Worm (Caenorhabditis elegans): Measurements from ENCODE around the gene F26F2.5.

Gene F26F2.5

DNA sequence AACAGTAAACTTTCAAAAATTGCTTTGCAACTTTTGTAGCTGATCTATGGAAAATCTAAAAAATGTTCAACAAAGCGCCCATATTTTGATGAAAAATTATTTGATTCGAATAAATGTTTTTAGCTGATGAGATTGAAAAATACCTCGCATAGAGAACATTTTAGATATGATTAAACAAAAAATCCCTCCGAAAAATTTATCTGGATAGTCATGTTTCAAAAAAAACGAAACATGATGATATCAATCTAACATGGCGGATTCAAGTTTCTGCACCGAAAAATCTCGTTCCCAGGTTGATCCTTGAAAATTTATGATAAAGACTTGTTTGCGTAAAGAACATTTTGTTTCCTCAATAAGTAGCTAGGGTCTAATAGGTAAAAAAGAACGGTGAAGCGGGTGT is 35.2 kb downstream of the F26F2.5 start, which contains the start of gene ttr-12:
Gene ttr-12, minus strand, starts transcription at position 101 of the 400 bp plus-strand sequence.
- peak; percentile 7 for TF ChIP-seq nhr-43 (tag; optimal IDR thresholded peaks at IDR 0.05; ENCODE audit: poor library complexity, severe bottlenecking)
- no peak for TF ChIP-seq eor-1 (tag; optimal IDR thresholded peaks at IDR 0.05)

DNA sequence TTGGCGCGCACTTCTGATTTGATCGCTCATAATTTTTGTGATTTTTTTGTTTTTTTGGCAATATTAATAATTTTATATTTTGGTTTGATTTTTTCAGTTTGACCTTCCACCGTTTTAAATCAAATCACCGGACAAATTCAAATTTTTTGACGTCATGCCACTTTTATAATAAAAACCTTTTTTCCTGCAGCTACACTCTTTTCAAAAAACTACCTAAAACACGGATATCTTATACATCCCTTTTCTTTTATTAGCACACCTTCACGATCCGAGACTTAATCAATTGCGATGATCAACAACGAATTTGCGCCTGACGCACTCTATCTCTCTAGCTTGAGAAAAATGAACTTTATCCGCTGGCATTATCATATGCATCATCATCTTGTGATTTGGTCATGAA is 36.0 kb downstream of the F26F2.5 start, which contains the start of gene grd-2:
Gene grd-2, plus strand, starts transcription at position 301 of the 400 bp plus-strand sequence.
- TF ChIP-seq ceh-28 (tag; optimal IDR thresholded peaks at IDR 0.05) (no peak), nfya-1 (tag; optimal IDR thresholded peaks at IDR 0.05; ENCODE audit: insufficient read depth) (no peak), hmg-11 (tag; optimal IDR thresholded peaks at IDR 0.05) (no peak), nhr-12 (tag; optimal IDR thresholded peaks at IDR 0.05) (no peak), zag-1 (tag; optimal IDR thresholded peaks at IDR 0.05) (no peak), jun-1 (tag; optimal IDR thresholded peaks at IDR 0.05) (no peak), ama-1 (optimal IDR thresholded peaks at IDR 0.05) (no peak), nhr-25 (tag; optimal IDR thresholded peaks at IDR 0.05) (no peak), nhr-67 (tag; optimal IDR thresholded peaks at IDR 0.05) (no peak), mdl-1 (tag; optimal IDR thresholded peaks at IDR 0.05) (no peak), ZK546.5 (tag; optimal IDR thresholded peaks at IDR 0.05) (no peak), nhr-23 (tag; optimal IDR thresholded peaks at IDR 0.05) (no peak), lin-39 (tag; optimal IDR thresholded peaks at IDR 0.05) (no peak)

DNA sequence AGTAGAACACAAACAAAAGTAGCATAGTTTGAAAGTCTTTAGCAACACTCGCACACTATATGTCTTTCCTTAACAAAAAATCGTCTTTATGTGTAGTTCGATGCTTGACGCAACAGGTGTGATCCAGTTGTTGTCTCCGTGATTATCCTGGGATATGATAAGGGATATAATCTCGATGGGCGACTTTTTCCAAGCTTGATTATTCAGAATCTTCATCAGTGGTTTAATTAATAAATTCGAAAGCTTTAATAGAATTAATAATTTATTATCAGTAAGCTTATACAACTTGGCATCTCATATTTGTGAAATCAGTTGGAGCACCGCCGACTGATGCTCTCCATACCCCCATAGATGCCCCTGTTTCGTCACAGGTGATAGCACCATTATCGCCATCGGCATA is 45.1 kb downstream of the F26F2.5 start, which contains the start of gene F46B3.7:
Gene F46B3.7, minus strand, starts transcription at position 101 of the 400 bp plus-strand sequence.
- TF ChIP-seq sea-2 (GFP tag; optimal IDR thresholded peaks at IDR 0.05): no peak
- TF ChIP-seq fkh-2 (tag; optimal IDR thresholded peaks at IDR 0.05): no peak
- TF ChIP-seq R02D3.7 (tag; optimal IDR thresholded peaks at IDR 0.05): no peak
- no peak for TF ChIP-seq aly-2 (tag; optimal IDR thresholded peaks at IDR 0.05)
- no peak for TF ChIP-seq nhr-67 (tag; optimal IDR thresholded peaks at IDR 0.05)
- TF ChIP-seq nhr-11 (tag; optimal IDR thresholded peaks at IDR 0.05): no peak
- no peak for TF ChIP-seq ceh-28 (tag; optimal IDR thresholded peaks at IDR 0.05)
- no peak for TF ChIP-seq egl-5 (tag; optimal IDR thresholded peaks at IDR 0.05)
- TF ChIP-seq ceh-9 (tag; optimal IDR thresholded peaks at IDR 0.05): no peak
- no peak for TF ChIP-seq pha-4 (tag; optimal IDR thresholded peaks at IDR 0.05)
- no peak for TF ChIP-seq zag-1 (tag; optimal IDR thresholded peaks at IDR 0.05)
- TF ChIP-seq fkh-10 (GFP tag; optimal IDR thresholded peaks at IDR 0.05): no peak
- TF ChIP-seq lsy-12 (tag; optimal IDR thresholded peaks at IDR 0.05): no peak
- no peak for TF ChIP-seq nhr-25 (tag; optimal IDR thresholded peaks at IDR 0.05)
- no peak for TF ChIP-seq skn-1 (tag; optimal IDR thresholded peaks at IDR 0.05)
- no peak for TF ChIP-seq ZK546.5 (tag; optimal IDR thresholded peaks at IDR 0.05)
- no peak for TF ChIP-seq ceh-82 (tag; optimal IDR thresholded peaks at IDR 0.05)

DNA sequence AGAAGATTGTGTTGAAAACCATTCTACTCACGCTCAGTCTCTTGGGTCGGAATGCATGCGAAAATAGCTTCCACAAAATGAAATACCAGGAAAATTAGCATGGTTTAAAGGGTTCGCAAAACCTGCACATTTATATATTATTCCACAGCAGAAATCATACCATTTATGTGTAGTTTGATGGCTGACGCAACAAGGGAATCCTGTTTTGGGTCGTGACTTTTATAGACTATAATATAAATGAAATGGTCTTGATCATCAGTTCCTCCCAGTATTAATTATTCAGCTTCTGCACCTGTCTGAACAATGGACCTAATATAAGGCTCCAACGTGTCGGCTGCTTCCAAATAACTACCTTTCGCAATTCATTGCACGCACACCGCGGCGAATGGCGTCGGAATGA is 49.6 kb downstream of the F26F2.5 start, which contains the start of gene F46B3.8:
Gene F46B3.8, minus strand, starts transcription at position 101 of the 400 bp plus-strand sequence.
- TF ChIP-seq snpc-4 (tag; optimal IDR thresholded peaks at IDR 0.05) (no peak), lin-39 (tag; optimal IDR thresholded peaks at IDR 0.05) (no peak), lsy-12 (tag; optimal IDR thresholded peaks at IDR 0.05) (no peak), ceh-28 (tag; optimal IDR thresholded peaks at IDR 0.05) (no peak), ztf-4 (tag; optimal IDR thresholded peaks at IDR 0.05) (no peak), unc-62 (GFP tag; optimal IDR thresholded peaks at IDR 0.05) (no peak), sea-2 (GFP tag; optimal IDR thresholded peaks at IDR 0.05) (no peak), pha-4 (tag; optimal IDR thresholded peaks at IDR 0.05) (no peak), elt-3 (tag; optimal IDR thresholded peaks at IDR 0.05) (no peak), zag-1 (tag; optimal IDR thresholded peaks at IDR 0.05) (no peak), ama-1 (optimal IDR thresholded peaks at IDR 0.05) (no peak), R02D3.7 (tag; optimal IDR thresholded peaks at IDR 0.05) (no peak), eor-1 (tag; optimal IDR thresholded peaks at IDR 0.05) (no peak)
